Fruit fly (Drosophila melanogaster) whole organism, embryonic: Measurements from ENCODE around the gene Nsun5.

Source experiments
- Atf6 ChIP-seq: fragments of 200-800 bp; sonication (Bioruptor generic); IDR thresholded peaks from 2 replicates; pipeline ENCODE4 v1.3.6; 2022; ENCODE audit warnings: missing biosample characterization, missing genetic modification characterization
- CG10209 ChIP-seq: fragments of 200-800 bp; sonication (Bioruptor generic); optimal IDR thresholded peaks from 3 replicates; lab custom pipeline; 2017; ENCODE audit warnings: missing biosample characterization, mild to moderate bottlenecking, missing genetic modification characterization, missing genetic modification reagents
- CG10267 ChIP-seq: fragments of 200-800 bp; sonication (Bioruptor generic); optimal IDR thresholded peaks from 2 replicates; lab custom pipeline; 2018; ENCODE audit warnings: missing biosample characterization, mild to moderate bottlenecking, missing genetic modification characterization, moderate library complexity
- CG10654 ChIP-seq: fragments of 200-800 bp; sonication (Bioruptor generic); optimal IDR thresholded peaks from 2 replicates; lab custom pipeline; 2016; ENCODE audit warnings: missing biosample characterization, missing genetic modification characterization
- CG10959 ChIP-seq: fragments of 200-800 bp; sonication (Bioruptor generic); IDR thresholded peaks from 2 replicates; pipeline ENCODE4 v1.3.6; 2022; ENCODE audit warnings: missing biosample characterization, missing genetic modification characterization
- CG11695 ChIP-seq: fragments of 200-800 bp; sonication (Bioruptor generic); IDR thresholded peaks from 3 replicates; pipeline ENCODE4 v1.3.6; 2022; ENCODE audit warnings: missing biosample characterization, missing genetic modification characterization
- CG13424 ChIP-seq: fragments of 200-800 bp; sonication (Bioruptor generic); optimal IDR thresholded peaks from 2 replicates; lab custom pipeline; 2019; ENCODE audit warnings: missing biosample characterization, mild to moderate bottlenecking, missing genetic modification characterization, moderate library complexity
- CG14860 ChIP-seq: fragments of 200-800 bp; sonication (Bioruptor generic); IDR thresholded peaks from 3 replicates; pipeline ENCODE4 v1.3.6; 2022; ENCODE audit warnings: missing biosample characterization, missing genetic modification characterization; ENCODE audit not compliant: partially characterized antibody
- CG14965 ChIP-seq: fragments of 200-800 bp; sonication (Bioruptor generic); optimal IDR thresholded peaks from 2 replicates; lab custom pipeline; 2016; ENCODE audit warnings: missing biosample characterization, missing genetic modification characterization, borderline replicate concordance
- CG15514 ChIP-seq: fragments of 200-800 bp; sonication (Bioruptor generic); optimal IDR thresholded peaks from 3 replicates; lab custom pipeline; 2017; ENCODE audit warnings: missing biosample characterization, missing genetic modification characterization, mild to moderate bottlenecking, moderate library complexity, missing genetic modification reagents
- CG1832 ChIP-seq: fragments of 200-800 bp; sonication (Bioruptor generic); optimal IDR thresholded peaks from 2 replicates; lab custom pipeline; 2017; ENCODE audit warnings: missing biosample characterization, mild to moderate bottlenecking, missing genetic modification characterization, inconsistent platforms
- CG18599 ChIP-seq: fragments of 200-800 bp; sonication (Bioruptor generic); optimal IDR thresholded peaks from 3 replicates; lab custom pipeline; 2017; ENCODE audit warnings: missing biosample characterization, missing genetic modification characterization, mild to moderate bottlenecking, moderate library complexity, missing genetic modification reagents
- CG2875 ChIP-seq: fragments of 200-800 bp; sonication (Bioruptor generic); optimal IDR thresholded peaks from 2 replicates; lab custom pipeline; 2017; ENCODE audit warnings: missing biosample characterization, mild to moderate bottlenecking, missing genetic modification characterization, missing genetic modification reagents
- CG3163 ChIP-seq: fragments of 200-800 bp; sonication (Bioruptor generic); optimal IDR thresholded peaks from 3 replicates; lab custom pipeline; 2016; ENCODE audit warnings: missing biosample characterization, missing genetic modification characterization
- CG32532 ChIP-seq: fragments of 200-800 bp; sonication (Bioruptor generic); IDR thresholded peaks from 2 replicates; pipeline ENCODE4 v1.3.6; 2022; ENCODE audit warnings: missing biosample characterization, missing genetic modification characterization
- CG3281 ChIP-seq: fragments of 200-800 bp; sonication (Bioruptor generic); optimal IDR thresholded peaks from 3 replicates; lab custom pipeline; 2017; ENCODE audit warnings: missing biosample characterization, mild to moderate bottlenecking, missing genetic modification characterization
- CG4730 ChIP-seq: fragments of 200-800 bp; sonication (Bioruptor generic); IDR thresholded peaks from 2 replicates; pipeline ENCODE4 v1.3.6; 2022; ENCODE audit warnings: missing biosample characterization, missing genetic modification characterization
- CG7372 ChIP-seq: fragments of 200-800 bp; sonication (Bioruptor generic); IDR thresholded peaks from 2 replicates; pipeline ENCODE4 v1.3.6; 2022; ENCODE audit warnings: missing biosample characterization, missing genetic modification characterization
- CG7556 ChIP-seq: fragments of 200-800 bp; sonication (Bioruptor generic); optimal IDR thresholded peaks from 2 replicates; lab custom pipeline; 2017; ENCODE audit warnings: missing biosample characterization, mild to moderate bottlenecking, missing genetic modification characterization
- Chrac-16 ChIP-seq: fragments of 200-800 bp; sonication (Bioruptor generic); optimal IDR thresholded peaks from 3 replicates; lab custom pipeline; 2016; ENCODE audit warnings: missing biosample characterization, missing genetic modification characterization
- CkIIα-i1 ChIP-seq: fragments of 200-800 bp; sonication (Bioruptor generic); IDR thresholded peaks from 2 replicates; pipeline ENCODE4 v1.3.6; 2022; ENCODE audit warnings: missing biosample characterization, missing genetic modification characterization
- E2f2 ChIP-seq: fragments of 200-800 bp; sonication (Bioruptor generic); IDR thresholded peaks from 2 replicates; pipeline ENCODE4 v1.3.6; 2022; ENCODE audit warnings: missing biosample characterization, missing genetic modification characterization
- Eip74EF ChIP-seq, 2 experiments: fragments of 200-800 bp in 1 of 2; fragments of >200 bp in 1 of 2; sonication (Bioruptor generic) in 1 of 2; optimal IDR thresholded peaks; 2 replicates each; lab custom pipeline; 2017 to 2019; ENCODE audit warnings: missing biosample characterization in 2 of 2, missing genetic modification characterization in 2 of 2, mild to moderate bottlenecking in 1 of 2, moderate library complexity in 1 of 2
- Hey ChIP-seq: fragments of 200-800 bp; sonication (Bioruptor generic); optimal IDR thresholded peaks from 3 replicates; lab custom pipeline; 2018; ENCODE audit warnings: missing biosample characterization, mild to moderate bottlenecking, missing genetic modification characterization
- HmgZ ChIP-seq: fragments of 200-800 bp; sonication (Bioruptor generic); optimal IDR thresholded peaks from 2 replicates; lab custom pipeline; 2018; ENCODE audit warnings: missing biosample characterization, mild to moderate bottlenecking, missing genetic modification characterization
- Jarid2 ChIP-seq: fragments of 200-800 bp; sonication (Bioruptor generic); optimal IDR thresholded peaks from 3 replicates; lab custom pipeline; 2017; ENCODE audit warnings: mild to moderate bottlenecking, missing biosample characterization, missing genetic modification reagents, missing genetic modification characterization
- Lim3 ChIP-seq: fragments of 200-800 bp; sonication (Bioruptor generic); IDR thresholded peaks from 2 replicates; pipeline ENCODE4 v1.3.6; 2022; ENCODE audit warnings: missing biosample characterization, missing genetic modification characterization
- Lpt ChIP-seq: fragments of >200 bp; optimal IDR thresholded peaks from 2 replicates; lab custom pipeline; 2018; ENCODE audit warnings: missing biosample characterization, missing genetic modification characterization
- Myb ChIP-seq: fragments of 200-800 bp; sonication (Bioruptor generic); optimal IDR thresholded peaks from 2 replicates; lab custom pipeline; 2016; ENCODE audit warnings: missing biosample characterization, missing genetic modification characterization
- Poxn ChIP-seq: fragments of 200-800 bp; sonication (Bioruptor generic); IDR thresholded peaks from 2 replicates; pipeline ENCODE4 v1.3.6; 2022; ENCODE audit warnings: missing biosample characterization, missing genetic modification characterization
- Trl ChIP-seq, 3 experiments: fragments of >200 bp in 2 of 3; fragments of 200-800 bp in 1 of 3; sonication (Bioruptor generic) in 1 of 3; optimal IDR thresholded peaks; 2 replicates in 1 of 3; 3 replicates in 2 of 3; lab custom pipeline; 2016 to 2017; ENCODE audit warnings: missing biosample characterization in 1 of 3, missing genetic modification characterization in 1 of 3
- cg ChIP-seq: fragments of 200-800 bp; sonication (Bioruptor generic); optimal IDR thresholded peaks from 3 replicates; lab custom pipeline; 2019; ENCODE audit warnings: missing biosample characterization, mild to moderate bottlenecking, missing genetic modification characterization, moderate library complexity
- fd96Cb ChIP-seq: fragments of 200-800 bp; sonication (Bioruptor generic); optimal IDR thresholded peaks from 2 replicates; lab custom pipeline; 2018; ENCODE audit warnings: missing biosample characterization, mild to moderate bottlenecking, missing genetic modification characterization, moderate library complexity
- fru ChIP-seq: fragments of >200 bp; optimal IDR thresholded peaks from 2 replicates; lab custom pipeline; 2017
- gt ChIP-seq: fragments of 200-800 bp; sonication (Bioruptor generic); IDR thresholded peaks from 2 replicates; pipeline ENCODE4 v1.3.6; 2022; ENCODE audit warnings: missing biosample characterization, missing genetic modification characterization
- jigr1 ChIP-seq: fragments of 200-800 bp; sonication (Bioruptor generic); IDR thresholded peaks from 3 replicates; pipeline ENCODE4 v1.3.6; 2022; ENCODE audit warnings: missing biosample characterization, missing genetic modification characterization
- lov ChIP-seq, 2 experiments: fragments of 200-800 bp in 1 of 2; fragments of >200 bp in 1 of 2; sonication (Bioruptor generic) in 1 of 2; IDR thresholded peaks in 1 of 2; optimal IDR thresholded peaks in 1 of 2; 2 replicates in 1 of 2; 3 replicates in 1 of 2; pipeline versions ENCODE4 v1.3.6 to Lab custom; 2017 to 2022; ENCODE audit warnings: missing biosample characterization in 1 of 2, missing genetic modification characterization in 1 of 2
- pan ChIP-seq, 4 experiments: fragments of >200 bp in 3 of 4; fragments of 200-800 bp in 1 of 4; sonication (Bioruptor generic) in 1 of 4; optimal IDR thresholded peaks in 3 of 4; IDR thresholded peaks in 1 of 4; 2 replicates each; pipeline versions ENCODE4 v1.3.6 to Lab custom; 2017 to 2022; ENCODE audit warnings: missing biosample characterization in 2 of 4, missing genetic modification characterization in 2 of 4, mixed read lengths in 1 of 4
- pb ChIP-seq: fragments of 200-800 bp; sonication (Bioruptor generic); optimal IDR thresholded peaks from 3 replicates; lab custom pipeline; 2016; ENCODE audit warnings: missing biosample characterization, missing genetic modification characterization
- repo ChIP-seq: fragments of 200-800 bp; sonication (Bioruptor generic); optimal IDR thresholded peaks from 2 replicates; lab custom pipeline; 2016; ENCODE audit warnings: missing biosample characterization, missing genetic modification characterization
- sens ChIP-seq: fragments of 200-800 bp; sonication (Bioruptor generic); peaks from one replicate; lab custom pipeline; 2016; ENCODE audit warnings: missing biosample characterization, missing genetic modification characterization
- sim ChIP-seq: fragments of 200-800 bp; sonication (Bioruptor generic); IDR thresholded peaks from 2 replicates; pipeline ENCODE4 v1.3.6; 2022; ENCODE audit warnings: missing biosample characterization, missing genetic modification characterization
- slbo ChIP-seq: fragments of 200-800 bp; sonication (Bioruptor generic); IDR thresholded peaks from 2 replicates; pipeline ENCODE4 v1.3.6; 2022; ENCODE audit warnings: missing biosample characterization, missing genetic modification characterization
- slp2 ChIP-seq: fragments of 200-800 bp; sonication (Bioruptor generic); optimal IDR thresholded peaks from 2 replicates; lab custom pipeline; 2016; ENCODE audit warnings: missing biosample characterization, missing genetic modification characterization
- trh ChIP-seq: fragments of 200-800 bp; sonication (Bioruptor generic); optimal IDR thresholded peaks from 2 replicates; lab custom pipeline; 2016; ENCODE audit warnings: missing biosample characterization, missing genetic modification characterization
- zfh1 ChIP-seq: fragments of 200-800 bp; sonication (Bioruptor generic); IDR thresholded peaks from 3 replicates; pipeline ENCODE4 v1.3.6; 2022; ENCODE audit warnings: missing biosample characterization, missing genetic modification characterization

Gene Nsun5

dm6 chr3R:19163972-19164819 is 2.1 kb upstream of the Nsun5 start, which contains the start of gene sqz (continued):
- TF ChIP-seq gt (no peak), Poxn (GFP tag; lab: Robert Waterston, UW) (no peak), CG15514 (peak; percentile 30), CkIIα-i1 (GFP tag; lab: Robert Waterston, UW) (no peak), HmgZ (peak; percentile 2), CG4730 (GFP tag; lab: Robert Waterston, UW) (no peak), CG14860 (GFP tag; lab: Robert Waterston, UW) (no peak), pb (GFP tag; lab: Kevin White, UChicago) (no peak), CG3281 (GFP tag; lab: Kevin White, UChicago) (peak; percentile 36), CG10209 (no peak), CG18599 (GFP tag; lab: Kevin White, UChicago) (peak; percentile 25), lov (optimal IDR thresholded peaks at IDR 0.05; lab: Kevin White, UChicago) (no peak), lov (GFP tag; IDR thresholded peaks at IDR 0.05; lab: Robert Waterston, UW) (0 out of 3 replicates have a peak, but pooled peaks have one; percentile 34), CG10959 (GFP tag; lab: Robert Waterston, UW) (no peak), Lim3 (no peak), CG1832 (GFP tag; lab: Kevin White, UChicago) (peak; percentile 27), CG32532 (GFP tag; lab: Robert Waterston, UW) (peak; percentile 61; the same call in 1 of the 2 replicates), CG10267 (tag; lab: Kevin White, UChicago) (no peak), trh (GFP tag; lab: Kevin White, UChicago) (no peak), pan (optimal IDR thresholded peaks at IDR 0.05; lab: Kevin White, UChicago) (no peak), pan (GFP tag; optimal IDR thresholded peaks at IDR 0.05 in 1 of 2, IDR thresholded peaks at IDR 0.05 in 1 of 2) (no peak), cg (GFP tag; lab: Kevin White, UChicago) (peak; percentile 94), CG14965 (no peak), sens (peak; percentile 88), sim (no peak), Hey (tag; lab: Kevin White, UChicago) (no peak), zfh1 (GFP tag; lab: Robert Waterston, UW) (0 out of 3 replicates have a peak, but pooled peaks have one; percentile 10), CG2875 (no peak), Chrac-16 (GFP tag; lab: Kevin White, UChicago) (no peak), fd96Cb (tag; lab: Kevin White, UChicago) (no peak), CG3163 (GFP tag; lab: Kevin White, UChicago) (peak; percentile 96), Lpt (GFP tag; lab: Kevin White, UChicago) (no peak), E2f2 (GFP tag; lab: Robert Waterston, UW) (peak; percentile 36; the same call in 1 of the 2 replicates), CG7372 (GFP tag; lab: Robert Waterston, UW) (no peak), CG11695 (GFP tag; lab: Robert Waterston, UW) (0 out of 3 replicates have a peak, but pooled peaks have one; percentile 13), Eip74EF (GFP tag; optimal IDR thresholded peaks at IDR 0.05; lab: Kevin White, UChicago) (peak in 1 of 2 experiments; percentile 17), Jarid2 (GFP tag; lab: Kevin White, UChicago) (peak; percentile 95), fru (lab: Kevin White, UChicago) (no peak), jigr1 (GFP tag; lab: Robert Waterston, UW) (no peak)

dm6 chr3R:19159778-19160177 is 2.3 kb downstream of the Nsun5 start, which contains the start of gene CG11779:
TSS of gene CG11779 (minus strand) at chr3R:19159878.
- TF ChIP-seq slbo (GFP tag; lab: Robert Waterston, UW) (no peak), repo (GFP tag; lab: Kevin White, UChicago) (no peak), CG10654 (no peak), Atf6 (no peak), CG13424 (tag; lab: Kevin White, UChicago) (no peak), slp2 (GFP tag; lab: Kevin White, UChicago) (no peak), Myb (GFP tag; lab: Kevin White, UChicago) (no peak), CG7556 (GFP tag; lab: Kevin White, UChicago) (no peak), Trl (optimal IDR thresholded peaks at IDR 0.05; lab: Kevin White, UChicago) (no peak), Trl (GFP tag; optimal IDR thresholded peaks at IDR 0.05; lab: Kevin White, UChicago) (no peak), CG10959 (GFP tag; lab: Robert Waterston, UW) (no peak)
